Fruit fly (Drosophila melanogaster) whole organism, wandering third instar larva: ENCODE results near the gene CG43895.

ENCODE experiments used
- Abd-B ChIP-seq: fragments of >200 bp; optimal IDR thresholded peaks from 2 replicates; lab custom pipeline; 2017; ENCODE audit warnings: missing biosample characterization, missing genetic modification characterization
- CG32264 ChIP-seq: fragments of 200-800 bp; sonication (Bioruptor generic); optimal IDR thresholded peaks from 2 replicates; lab custom pipeline; 2016; ENCODE audit warnings: missing biosample characterization, missing genetic modification characterization
- CG9705 ChIP-seq: fragments of 200-800 bp; sonication (Bioruptor generic); optimal IDR thresholded peaks from 2 replicates; lab custom pipeline; 2018; ENCODE audit warnings: missing biosample characterization, mild to moderate bottlenecking, missing genetic modification characterization
- CrebA ChIP-seq: fragments of 200-800 bp; sonication (Bioruptor generic); optimal IDR thresholded peaks from 2 replicates; lab custom pipeline; 2016; ENCODE audit warnings: missing biosample characterization, mild to moderate bottlenecking, missing genetic modification characterization, borderline replicate concordance
- Dfd ChIP-seq: fragments of >200 bp; optimal IDR thresholded peaks from 2 replicates; lab custom pipeline; 2017; ENCODE audit warnings: missing biosample characterization, missing genetic modification characterization
- Dif ChIP-seq: fragments of 200-275, 200-300 bp; sonication (Bioruptor generic); optimal IDR thresholded peaks from 2 replicates; lab custom pipeline; 2018; ENCODE audit warnings: missing biosample characterization, missing genetic modification characterization; ENCODE audit not compliant: partially characterized antibody
- GATAd ChIP-seq: sonication (Bioruptor generic); optimal IDR thresholded peaks from 2 replicates; lab custom pipeline; 2016; ENCODE audit warnings: missing biosample characterization, missing genetic modification characterization
- HLH106 ChIP-seq: fragments of 200-800 bp; optimal IDR thresholded peaks from 3 replicates; lab custom pipeline; 2019; ENCODE audit warnings: missing biosample characterization, mild to moderate bottlenecking, missing genetic modification characterization, moderate library complexity
- Hnf4 ChIP-seq: fragments of 200-800 bp; sonication (Bioruptor generic); optimal IDR thresholded peaks from 2 replicates; lab custom pipeline; 2016; ENCODE audit warnings: missing biosample characterization, mild to moderate bottlenecking, missing genetic modification characterization
- Hr78 ChIP-seq: fragments of >200 bp; optimal IDR thresholded peaks from 2 replicates; lab custom pipeline; 2017; ENCODE audit warnings: missing biosample characterization, missing genetic modification characterization
- Hr83 ChIP-seq: fragments of 200-300 bp; sonication (Bioruptor generic); optimal IDR thresholded peaks from 2 replicates; lab custom pipeline; 2016; ENCODE audit warnings: missing biosample characterization, mild to moderate bottlenecking, missing genetic modification characterization, moderate library complexity; ENCODE audit not compliant: poor library complexity, severe bottlenecking
- Jra ChIP-seq: sonication (Bioruptor generic); optimal IDR thresholded peaks from 2 replicates; lab custom pipeline; 2016; ENCODE audit warnings: missing biosample characterization, missing genetic modification characterization
- Mio ChIP-seq: sonication (Bioruptor generic); optimal IDR thresholded peaks from 2 replicates; lab custom pipeline; 2016; ENCODE audit warnings: missing biosample characterization, missing genetic modification characterization
- Myc ChIP-seq: fragments of >200 bp; optimal IDR thresholded peaks from 2 replicates; lab custom pipeline; 2017
- N ChIP-seq: fragments of >200 bp; optimal IDR thresholded peaks from 2 replicates; lab custom pipeline; 2018; ENCODE audit warnings: missing biosample characterization, missing external identifiers, missing genetic modification characterization
- OdsH ChIP-seq: fragments of 200-800 bp; sonication (Bioruptor generic); optimal IDR thresholded peaks from 2 replicates; lab custom pipeline; 2016; ENCODE audit warnings: missing biosample characterization, mild to moderate bottlenecking, missing genetic modification characterization
- Rel ChIP-seq, 2 experiments: fragments of 200-800 bp; sonication (Bioruptor generic) in 1 of 2; optimal IDR thresholded peaks; 2 replicates in 1 of 2; 3 replicates in 1 of 2; lab custom pipeline; 2016 to 2019; ENCODE audit warnings: mild to moderate bottlenecking in 2 of 2, missing biosample characterization in 2 of 2, missing genetic modification characterization in 2 of 2, moderate library complexity in 1 of 2
- Sp1 ChIP-seq: fragments of 200-800 bp; sonication (Bioruptor generic); optimal IDR thresholded peaks from 3 replicates; lab custom pipeline; 2019; ENCODE audit warnings: missing biosample characterization, mild to moderate bottlenecking, missing genetic modification characterization, moderate library complexity
- Vsx2 ChIP-seq: fragments of 200-300, 225-300 bp; sonication (Bioruptor generic); optimal IDR thresholded peaks from 2 replicates; lab custom pipeline; 2018; ENCODE audit warnings: missing biosample characterization, missing genetic modification characterization; ENCODE audit not compliant: partially characterized antibody
- br ChIP-seq: fragments of 200-800 bp; sonication (Bioruptor generic); optimal IDR thresholded peaks from 2 replicates; lab custom pipeline; 2016; ENCODE audit warnings: missing biosample characterization, missing genetic modification characterization
- brk ChIP-seq: fragments of 200-800 bp; sonication (Bioruptor generic); optimal IDR thresholded peaks from 2 replicates; lab custom pipeline; 2016; ENCODE audit warnings: missing biosample characterization, mild to moderate bottlenecking, missing genetic modification characterization
- dl ChIP-seq, 2 experiments: fragments of 175-275, 200-275 bp in 1 of 2; fragments of 200-275 bp in 1 of 2; sonication (Bioruptor generic); optimal IDR thresholded peaks; lab custom pipeline; 2018; ENCODE audit warnings: mild to moderate bottlenecking in 2 of 2, missing biosample characterization in 2 of 2, missing genetic modification characterization in 2 of 2, moderate library complexity in 2 of 2; ENCODE audit not compliant: partially characterized antibody in 2 of 2, insufficient read depth in 1 of 2
- dmrt93B ChIP-seq: fragments of 200-800 bp; sonication (Bioruptor generic); optimal IDR thresholded peaks from 2 replicates; lab custom pipeline; 2018; ENCODE audit warnings: missing biosample characterization, mild to moderate bottlenecking, missing genetic modification characterization
- dsf ChIP-seq: sonication (Bioruptor generic); optimal IDR thresholded peaks from 2 replicates; lab custom pipeline; 2016; ENCODE audit warnings: missing biosample characterization, missing genetic modification characterization, borderline replicate concordance
- ey ChIP-seq: fragments of 200-800 bp; sonication (Bioruptor generic); optimal IDR thresholded peaks from 2 replicates; lab custom pipeline; 2016; ENCODE audit warnings: missing biosample characterization, missing genetic modification characterization
- foxo ChIP-seq, 2 experiments: fragments of 200-800 bp; sonication (Bioruptor generic); optimal IDR thresholded peaks; 2 replicates in 1 of 2; 3 replicates in 1 of 2; lab custom pipeline; 2016 to 2017; ENCODE audit warnings: missing biosample characterization in 2 of 2, missing genetic modification characterization in 2 of 2
- fru ChIP-seq: fragments of 200-800 bp; sonication (Bioruptor generic); optimal IDR thresholded peaks from 3 replicates; lab custom pipeline; 2016; ENCODE audit warnings: missing biosample characterization, mild to moderate bottlenecking, missing genetic modification characterization
- h ChIP-seq: fragments of 200-800 bp; sonication (Bioruptor generic); optimal IDR thresholded peaks from 3 replicates; lab custom pipeline; 2016; ENCODE audit warnings: missing biosample characterization, mild to moderate bottlenecking, missing genetic modification characterization
- jim ChIP-seq: fragments of 175-275, 200-325 bp; sonication (Bioruptor generic); optimal IDR thresholded peaks from 2 replicates; lab custom pipeline; 2016; ENCODE audit warnings: missing biosample characterization, mild to moderate bottlenecking, missing genetic modification characterization
- lola ChIP-seq: fragments of >200 bp; optimal IDR thresholded peaks from 2 replicates; lab custom pipeline; 2017; ENCODE audit warnings: missing biosample characterization, missing genetic modification characterization
- pan ChIP-seq: fragments of >200 bp; optimal IDR thresholded peaks from 2 replicates; lab custom pipeline; 2017
- psq ChIP-seq: fragments of 200-800 bp; sonication (Bioruptor generic); optimal IDR thresholded peaks from 3 replicates; lab custom pipeline; 2017; ENCODE audit warnings: missing biosample characterization, mild to moderate bottlenecking, missing genetic modification characterization, moderate library complexity
- rgr ChIP-seq: fragments of 200-800 bp; sonication (Bioruptor generic); optimal IDR thresholded peaks from 3 replicates; lab custom pipeline; 2016; ENCODE audit warnings: missing biosample characterization, mild to moderate bottlenecking, missing genetic modification characterization
- sage ChIP-seq: fragments of 200-800 bp; sonication (Bioruptor generic); optimal IDR thresholded peaks from 2 replicates; lab custom pipeline; 2016; ENCODE audit warnings: missing biosample characterization, mild to moderate bottlenecking, missing genetic modification characterization
- sv ChIP-seq: fragments of 200-800 bp; sonication (Bioruptor generic); optimal IDR thresholded peaks from 3 replicates; lab custom pipeline; 2016; ENCODE audit warnings: missing biosample characterization, missing genetic modification characterization
- tai ChIP-seq: sonication (Bioruptor generic); optimal IDR thresholded peaks from 2 replicates; lab custom pipeline; 2016; ENCODE audit warnings: missing biosample characterization, missing genetic modification characterization
- usp ChIP-seq: fragments of >200 bp; optimal IDR thresholded peaks from 2 replicates; lab custom pipeline; 2017; ENCODE audit warnings: missing biosample characterization, missing genetic modification characterization
- woc ChIP-seq: sonication (Bioruptor generic); optimal IDR thresholded peaks from 2 replicates; lab custom pipeline; 2016; ENCODE audit warnings: missing biosample characterization, mild to moderate bottlenecking, missing genetic modification characterization

CG43895 gene

DNA sequence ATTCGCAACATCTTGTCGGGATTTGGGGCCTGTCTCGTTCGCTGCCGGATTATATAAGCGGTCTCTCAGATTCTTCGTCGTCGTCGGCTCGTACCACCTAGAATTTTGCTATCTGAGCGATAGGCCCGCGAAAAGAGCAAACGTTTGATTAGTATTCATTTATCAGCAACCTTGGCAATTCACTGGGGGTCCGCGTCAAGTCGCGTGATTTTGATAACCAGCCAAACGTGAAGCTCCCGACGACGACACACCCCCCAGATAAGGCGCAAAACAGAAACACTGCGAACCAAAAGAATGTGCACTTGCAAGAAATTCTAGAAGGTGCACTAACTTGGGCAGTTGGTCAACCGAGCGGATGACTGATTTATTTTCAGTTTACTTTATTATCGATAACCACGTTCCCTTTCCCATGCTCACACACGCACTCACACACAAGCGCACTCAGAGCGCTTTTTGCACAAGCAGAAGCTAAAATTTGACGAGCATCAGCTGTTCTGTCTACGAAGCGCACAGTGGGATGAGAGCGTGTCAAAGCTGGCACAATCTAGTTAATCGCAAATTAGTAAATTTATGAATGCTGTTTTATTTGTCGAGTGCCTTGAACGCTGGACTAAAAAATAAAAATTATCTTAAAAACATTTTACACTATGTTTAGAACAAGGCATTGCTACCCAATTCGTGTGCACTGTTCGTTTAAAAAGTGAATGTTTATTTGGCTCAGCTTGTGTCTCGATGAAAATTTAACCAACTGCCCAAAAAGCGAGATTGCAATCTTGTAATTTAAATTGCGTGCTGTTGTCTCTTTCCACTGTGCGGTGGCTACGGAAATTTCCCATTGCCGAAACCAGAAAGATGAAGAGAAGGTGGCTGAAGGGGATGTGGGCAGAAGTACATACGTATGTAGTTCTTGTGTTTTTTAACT is 26.5 kb upstream of the CG43895 start:
- TF ChIP-seq Hr78 (GFP tag; lab: Kevin White, UChicago) (no peak), br (peak; percentile 97), woc (GFP tag; lab: Kevin White, UChicago) (peak; percentile 98), CrebA (no peak), sage (peak; percentile 91), sv (GFP tag; lab: Kevin White, UChicago) (peak; percentile 92), Mio (peak; percentile 54), ey (GFP tag; lab: Kevin White, UChicago) (peak; percentile 94), psq (GFP tag; lab: Kevin White, UChicago) (peak; percentile 86), lola (GFP tag; lab: Kevin White, UChicago) (no peak), dsf (GFP tag; lab: Kevin White, UChicago) (peak; percentile 79), CG32264 (GFP tag; lab: Kevin White, UChicago) (peak; percentile 89), Dfd (no peak), Abd-B (GFP tag; lab: Kevin White, UChicago) (no peak), OdsH (GFP tag; lab: Kevin White, UChicago) (peak; percentile 91), tai (GFP tag; lab: Kevin White, UChicago) (no peak), HLH106 (tag; lab: Kevin White, UChicago) (peak; percentile 92), fru (peak; percentile 97), usp (GFP tag; lab: Kevin White, UChicago) (no peak), Myc (lab: Kevin White, UChicago) (no peak), Hnf4 (peak; percentile 87), brk (GFP tag; lab: Kevin White, UChicago) (peak; percentile 78), dmrt93B (GFP tag; lab: Kevin White, UChicago) (peak; percentile 92), dl (GFP tag; optimal IDR thresholded peaks at IDR 0.05; lab: Kevin White, UChicago; ENCODE audit: insufficient read depth in 1 of 2, partially characterized antibody in 2 of 2) (no peak), N (GFP tag; lab: Kevin White, UChicago) (no peak), Vsx2 (GFP tag; lab: Kevin White, UChicago) (no peak), CG9705 (peak; percentile 80), pan (lab: Kevin White, UChicago) (no peak), h (GFP tag; lab: Kevin White, UChicago) (peak; percentile 96), foxo (GFP tag; optimal IDR thresholded peaks at IDR 0.05; lab: Kevin White, UChicago) (peak; percentile 86 to 96), Jra (peak; percentile 52), GATAd (GFP tag; lab: Kevin White, UChicago) (peak; percentile 33), Rel (GFP tag; optimal IDR thresholded peaks at IDR 0.05; lab: Kevin White, UChicago) (peak; percentile 80), Rel (tag; optimal IDR thresholded peaks at IDR 0.05; lab: Kevin White, UChicago) (peak; percentile 55), Sp1 (GFP tag; lab: Kevin White, UChicago) (peak; percentile 95), Hr83 (GFP tag; lab: Kevin White, UChicago) (peak; percentile 47), jim (GFP tag; lab: Kevin White, UChicago) (no peak), rgr (peak; percentile 91), Dif (GFP tag; lab: Kevin White, UChicago) (peak; percentile 23)

DNA sequence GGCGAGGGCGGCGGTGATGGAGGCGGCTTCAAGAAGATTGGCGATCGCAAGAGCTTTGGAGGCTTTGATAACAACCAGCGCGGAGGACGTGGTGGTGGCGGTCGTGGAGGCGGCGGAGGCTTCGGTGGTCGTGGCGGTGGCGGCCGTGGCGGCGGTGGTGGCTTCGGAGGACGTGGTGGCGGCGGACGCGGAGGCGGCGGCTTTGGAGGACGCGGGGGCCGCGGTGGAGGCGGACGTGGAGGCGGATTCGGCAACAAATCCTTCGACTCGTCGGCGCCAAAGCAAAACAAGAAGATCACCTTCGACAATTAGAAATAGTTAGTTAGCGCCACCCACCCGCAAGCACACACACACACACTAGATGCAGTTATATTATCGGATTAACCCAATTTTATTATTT is 22.1 kb upstream of the CG43895 start:
- TF ChIP-seq Jra, result no peak
- peak; percentile 43 for TF ChIP-seq Dfd
